Fruit fly (Drosophila melanogaster): ENCODE results near the gene Akt.
A peak's percentile ranks its signal among the peaks of the same experiment; 100 is the strongest.

Akt gene

DNA sequence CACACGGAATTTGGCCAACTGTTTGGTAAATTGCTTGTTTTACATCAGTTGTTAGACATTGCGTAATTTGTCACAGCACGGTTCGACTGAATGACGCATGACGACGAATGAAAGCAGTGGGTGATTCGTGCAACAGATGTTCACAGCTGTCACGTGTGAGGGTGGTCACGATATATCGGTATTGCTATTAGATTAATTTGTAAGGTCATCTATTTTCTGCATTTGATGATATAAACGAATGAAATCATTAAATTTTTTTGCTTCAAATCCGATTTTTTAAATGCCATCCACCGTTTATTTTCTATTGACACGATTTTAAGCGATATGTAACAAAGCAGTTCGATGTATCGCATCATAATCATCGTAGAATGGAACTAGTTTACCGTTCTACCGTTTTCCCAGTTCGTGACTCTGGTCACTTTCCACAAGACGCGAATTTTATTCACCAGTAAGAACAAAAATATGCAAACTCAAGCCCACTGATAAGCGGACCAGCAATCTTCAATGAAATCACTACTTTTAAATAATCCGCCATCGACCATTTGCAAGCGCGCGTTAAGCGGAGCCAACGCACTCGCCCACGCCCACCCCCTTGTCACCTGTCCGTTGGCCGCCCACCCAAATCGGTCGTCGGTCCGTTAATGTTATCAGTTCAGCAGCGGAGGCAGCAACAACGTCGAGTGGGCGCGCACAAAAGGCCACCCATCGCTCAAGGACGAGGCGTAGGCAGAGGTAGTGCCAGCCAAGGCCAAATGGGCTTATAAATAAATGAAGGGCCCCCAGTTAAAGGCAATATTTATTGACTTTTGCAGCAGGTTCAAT, 47.8 kb downstream of the Akt start, which contains the start of the genes Mic26-27 and CG5916 (continued):
- TF ChIP-seq lola (GFP tag; optimal IDR thresholded peaks at IDR 0.05) (peak in 1 of 3 experiments; percentile 95), ken (GFP tag; IDR thresholded peaks at IDR 0.05) (peak; percentile 95), CG1024 (GFP tag; IDR thresholded peaks at IDR 0.05) (peak; percentile 72), Ptx1 (GFP tag; IDR thresholded peaks at IDR 0.05) (peak; percentile 90), NC2β (GFP tag; optimal IDR thresholded peaks at IDR 0.05) (peak; percentile 85), Deaf1 (tag; optimal IDR thresholded peaks at IDR 0.05) (peak; percentile 16), CG4730 (GFP tag; IDR thresholded peaks at IDR 0.05) (peak; percentile 71), ab (GFP tag; optimal IDR thresholded peaks at IDR 0.05) (peak; percentile 82), Vsx1 (GFP tag; optimal IDR thresholded peaks at IDR 0.05) (no peak), tll (GFP tag; optimal IDR thresholded peaks at IDR 0.05) (peak; percentile 7 to 92), CG1832 (GFP tag; optimal IDR thresholded peaks at IDR 0.05) (no peak), CG31224 (GFP tag; IDR thresholded peaks at IDR 0.05) (peak; percentile 51), Neu2 (GFP tag; optimal IDR thresholded peaks at IDR 0.05; ENCODE audit: borderline replicate concordance) (peak; percentile 42), CG31365 (tag; optimal IDR thresholded peaks at IDR 0.05) (peak; percentile 80), bab2 (GFP tag; optimal IDR thresholded peaks at IDR 0.05) (peak; percentile 73), bigmax (GFP tag; optimal IDR thresholded peaks at IDR 0.05) (no peak), CG2889 (GFP tag; IDR thresholded peaks at IDR 0.05) (peak; percentile 75; the same call in 1 of the 3 replicates), Abd-B (GFP tag; optimal IDR thresholded peaks at IDR 0.05) (peak; percentile 88), Six4 (GFP tag; optimal IDR thresholded peaks at IDR 0.05) (peak; percentile 41), NfI (GFP tag; optimal IDR thresholded peaks at IDR 0.05) (peak; percentile 56), B-H2 (GFP tag; optimal IDR thresholded peaks at IDR 0.05) (no peak), CG15696 (tag; optimal IDR thresholded peaks at IDR 0.05) (peak; percentile 90), CG16813 (GFP tag; IDR thresholded peaks at IDR 0.05; ENCODE audit: partially characterized antibody) (peak; percentile 100), z (GFP tag; IDR thresholded peaks at IDR 0.05) (no peak), CG18599 (GFP tag; optimal IDR thresholded peaks at IDR 0.05) (no peak), nerfin-1 (tag; optimal IDR thresholded peaks at IDR 0.05) (peak; percentile 82), Trl (optimal IDR thresholded peaks at IDR 0.05) (peak in 1 of 2 experiments; percentile 0), Trl (GFP tag; optimal IDR thresholded peaks at IDR 0.05) (peak; percentile 85), Rx (GFP tag; IDR thresholded peaks at IDR 0.05) (peak; percentile 69), p53 (GFP tag; optimal IDR thresholded peaks at IDR 0.05) (peak; percentile 68), Aef1 (GFP tag; IDR thresholded peaks at IDR 0.05) (peak; percentile 88), CG6791 (GFP tag; IDR thresholded peaks at IDR 0.05; ENCODE audit: partially characterized antibody) (peak; percentile 98), HLH3B (GFP tag; IDR thresholded peaks at IDR 0.05) (peak; percentile 86), CG1647 (GFP tag; optimal IDR thresholded peaks at IDR 0.05) (peak; percentile 84), luna (GFP tag; optimal IDR thresholded peaks at IDR 0.05) (peak; percentile 33), slbo (GFP tag; IDR thresholded peaks at IDR 0.05) (peak; percentile 94), vnd (GFP tag; IDR thresholded peaks at IDR 0.05; ENCODE audit: partially characterized antibody) (peak; percentile 100), CG12744 (GFP tag; optimal IDR thresholded peaks at IDR 0.05) (peak; percentile 62), D19A (tag; optimal IDR thresholded peaks at IDR 0.05) (no peak), prd (optimal IDR thresholded peaks at IDR 0.05) (no peak), prd (GFP tag; IDR thresholded peaks at IDR 0.05) (peak; percentile 92), Nf-YB (GFP tag; optimal IDR thresholded peaks at IDR 0.05) (no peak), cato (GFP tag; optimal IDR thresholded peaks at IDR 0.05; ENCODE audit: borderline replicate concordance) (peak; percentile 22), CG1602 (GFP tag; optimal IDR thresholded peaks at IDR 0.05) (peak; percentile 81), CG8290 (GFP tag; optimal IDR thresholded peaks at IDR 0.05) (peak; percentile 88), CG8290 (tag; optimal IDR thresholded peaks at IDR 0.05) (peak; percentile 38 to 74), CG2199 (GFP tag; IDR thresholded peaks at IDR 0.05) (no peak; the same call in 1 of the 3 replicates), kah (GFP tag; optimal IDR thresholded peaks at IDR 0.05) (no peak), Bgb (GFP tag; IDR thresholded peaks at IDR 0.05; ENCODE audit: partially characterized antibody) (peak; percentile 99)
